Worm (Caenorhabditis elegans) whole organism, L4 larva: Measurements from ENCODE around the gene clec-181.

Source experiments
- F10B5.3 ChIP-seq: sonication (generic microtip); optimal IDR thresholded peaks from 2 replicates; lab custom pipeline; 2016; ENCODE audit warnings: mild to moderate bottlenecking, missing genetic modification characterization, missing compliant biosample characterization
- F44E2.7 ChIP-seq: fragments of 200-800 bp; sonication (Bioruptor generic); IDR thresholded peaks from 2 replicates; pipeline ENCODE4 v2.1.2; 2022; ENCODE audit warnings: missing genetic modification characterization, missing compliant biosample characterization
- R02D3.7 ChIP-seq: fragments of 150-350 bp; sonication (generic microtip); optimal IDR thresholded peaks from 3 replicates; lab custom pipeline; 2014; ENCODE audit warnings: missing biosample characterization, missing genetic modification characterization
- ZK337.2 ChIP-seq: fragments of 200-800 bp; sonication (Bioruptor generic); IDR thresholded peaks from 2 replicates; pipeline ENCODE4 v1.3.6; 2022; ENCODE audit warnings: missing genetic modification reagents, missing genetic modification characterization, missing compliant biosample characterization
- aha-1 ChIP-seq: fragments of 150-350 bp; peaks from one replicate; lab custom pipeline; 2014; ENCODE audit warnings: missing biosample characterization, missing genetic modification characterization
- arid-1 ChIP-seq: fragments of 200-800 bp; sonication (Bioruptor generic); conservative IDR thresholded peaks from 2 replicates; pipeline ENCODE4 v1.3.6; 2022; ENCODE audit warnings: missing genetic modification reagents, missing genetic modification characterization, missing compliant biosample characterization
- attf-4 ChIP-seq: sonication (generic microtip); optimal IDR thresholded peaks from 3 replicates; lab custom pipeline; 2017; ENCODE audit warnings: missing biosample characterization, missing genetic modification characterization
- ceh-28 ChIP-seq: fragments of 150-350 bp; optimal IDR thresholded peaks from 2 replicates; lab custom pipeline; 2014; ENCODE audit warnings: missing biosample characterization, missing genetic modification reagents, missing genetic modification characterization
- ceh-44 ChIP-seq: fragments of 200-800 bp; sonication (Bioruptor generic); IDR thresholded peaks from 2 replicates; pipeline ENCODE4 v1.3.6; 2022; ENCODE audit warnings: missing genetic modification reagents, missing genetic modification characterization, missing compliant biosample characterization
- ctbp-1 ChIP-seq: fragments of 200-800 bp; sonication (Bioruptor generic); IDR thresholded peaks from 2 replicates; pipeline ENCODE4 v1.3.6; 2022; ENCODE audit warnings: missing genetic modification reagents, missing genetic modification characterization, missing compliant biosample characterization
- daf-16 ChIP-seq, 3 experiments: sonication (generic microtip); optimal IDR thresholded peaks; 2 replicates each; lab custom pipeline; 2016 to 2017; ENCODE audit warnings: missing genetic modification characterization in 3 of 3, missing genetic modification reagents in 3 of 3, mild to moderate bottlenecking in 2 of 3, missing compliant biosample characterization in 2 of 3, missing biosample characterization in 1 of 3, moderate library complexity in 1 of 3
- daf-19 ChIP-seq: fragments of 200-800 bp; sonication (Bioruptor generic); conservative IDR thresholded peaks from 2 replicates; pipeline ENCODE4 v1.3.6; 2022; ENCODE audit warnings: missing genetic modification characterization, missing compliant biosample characterization
- daf-8 ChIP-seq: fragments of 200-800 bp; sonication (Bioruptor generic); IDR thresholded peaks from 2 replicates; pipeline ENCODE4 v1.3.6; 2022; ENCODE audit warnings: missing genetic modification characterization, missing compliant biosample characterization
- dmd-9 ChIP-seq: fragments of 200-800 bp; sonication (Bioruptor generic); IDR thresholded peaks from 2 replicates; pipeline ENCODE4 v1.3.6; 2022; ENCODE audit warnings: missing genetic modification reagents, missing genetic modification characterization, missing compliant biosample characterization
- dpl-1 ChIP-seq: fragments of 150-350 bp; optimal IDR thresholded peaks from 2 replicates; lab custom pipeline; 2014; ENCODE audit warnings: missing biosample characterization, missing genetic modification reagents, missing genetic modification characterization
- fkh-10 ChIP-seq: fragments of 150-350 bp; optimal IDR thresholded peaks from 2 replicates; lab custom pipeline; 2014; ENCODE audit warnings: missing biosample characterization, missing genetic modification reagents, missing genetic modification characterization
- hlh-11 ChIP-seq: fragments of 200-800 bp; sonication (Bioruptor generic); optimal IDR thresholded peaks from 2 replicates; lab custom pipeline; 2018; ENCODE audit warnings: mild to moderate bottlenecking, missing genetic modification characterization, missing compliant biosample characterization
- hlh-30 ChIP-seq: sonication (generic microtip); optimal IDR thresholded peaks from 2 replicates; lab custom pipeline; 2017; ENCODE audit warnings: antibody characterized with exemption, mild to moderate bottlenecking, missing genetic modification characterization, missing compliant biosample characterization; ENCODE audit not compliant: insufficient read depth
- hmg-1.1 ChIP-seq: fragments of 200-800 bp; sonication (Bioruptor generic); IDR thresholded peaks from 2 replicates; pipeline ENCODE4 v1.3.6; 2022; ENCODE audit warnings: missing genetic modification reagents, missing genetic modification characterization, missing compliant biosample characterization
- jun-1 ChIP-seq: fragments of 150-350 bp; optimal IDR thresholded peaks from 2 replicates; lab custom pipeline; 2014; ENCODE audit warnings: missing biosample characterization, missing genetic modification reagents, missing genetic modification characterization
- lim-7 ChIP-seq: fragments of 200-800 bp; sonication (Bioruptor generic); IDR thresholded peaks from 2 replicates; pipeline ENCODE4 v1.3.6; 2022; ENCODE audit warnings: missing genetic modification characterization, missing compliant biosample characterization
- lin-1 ChIP-seq: fragments of 200-800 bp; sonication (Bioruptor generic); IDR thresholded peaks from 2 replicates; pipeline ENCODE4 v1.3.6; 2022; ENCODE audit warnings: missing genetic modification reagents, missing genetic modification characterization, missing compliant biosample characterization
- lin-15B ChIP-seq: fragments of 150-350 bp; sonication (generic microtip); optimal IDR thresholded peaks from 3 replicates; lab custom pipeline; 2014; ENCODE audit warnings: missing biosample characterization, missing genetic modification characterization
- lin-39 ChIP-seq: fragments of 150-350 bp; optimal IDR thresholded peaks from 2 replicates; lab custom pipeline; 2014; ENCODE audit warnings: missing biosample characterization, missing genetic modification reagents, missing genetic modification characterization
- lsy-2 ChIP-seq, 2 experiments: fragments of 150-350 bp in 1 of 2; sonication (generic microtip) in 1 of 2; optimal IDR thresholded peaks; 2 replicates each; lab custom pipeline; 2014 to 2017; ENCODE audit warnings: missing biosample characterization in 2 of 2, missing genetic modification characterization in 2 of 2
- mep-1 ChIP-seq: fragments of 150-350 bp; sonication (generic microtip); optimal IDR thresholded peaks from 3 replicates; lab custom pipeline; 2014; ENCODE audit warnings: missing biosample characterization, missing genetic modification characterization
- mes-2 ChIP-seq: sonication (generic microtip); optimal IDR thresholded peaks from 2 replicates; lab custom pipeline; 2016; ENCODE audit warnings: missing genotype, mild to moderate bottlenecking, missing genetic modification characterization, missing compliant biosample characterization; ENCODE audit not compliant: poor library complexity, severe bottlenecking
- nhr-102 ChIP-seq: sonication (generic microtip); optimal IDR thresholded peaks from 2 replicates; lab custom pipeline; 2016; ENCODE audit warnings: mild to moderate bottlenecking, missing genetic modification characterization, moderate library complexity, missing compliant biosample characterization
- nhr-11 ChIP-seq: fragments of 150-350 bp; optimal IDR thresholded peaks from 2 replicates; lab custom pipeline; 2014; ENCODE audit warnings: missing biosample characterization, missing genetic modification characterization
- nhr-237 ChIP-seq: sonication (generic microtip); optimal IDR thresholded peaks from 2 replicates; lab custom pipeline; 2017; ENCODE audit warnings: missing biosample characterization, missing genetic modification characterization
- nhr-25 ChIP-seq: sonication (generic microtip); optimal IDR thresholded peaks from 2 replicates; lab custom pipeline; 2017; ENCODE audit warnings: missing genetic modification characterization, mild to moderate bottlenecking, missing compliant biosample characterization, antibody characterized with exemption, moderate library complexity, borderline replicate concordance; ENCODE audit not compliant: insufficient read depth
- nhr-28 ChIP-seq: fragments of 150-350 bp; optimal IDR thresholded peaks from 2 replicates; lab custom pipeline; 2014; ENCODE audit warnings: missing biosample characterization, missing genetic modification characterization
- nhr-41 ChIP-seq: fragments of 200-800 bp; sonication (Bioruptor generic); IDR thresholded peaks from 2 replicates; pipeline ENCODE4 v1.3.6; 2022; ENCODE audit warnings: missing genetic modification reagents, missing genetic modification characterization, missing compliant biosample characterization
- nhr-48 ChIP-seq: sonication (generic microtip); optimal IDR thresholded peaks from 2 replicates; lab custom pipeline; 2016; ENCODE audit warnings: mild to moderate bottlenecking, missing genetic modification characterization, missing compliant biosample characterization
- nhr-76 ChIP-seq: fragments of 150-350 bp; optimal IDR thresholded peaks from 2 replicates; lab custom pipeline; 2014; ENCODE audit warnings: missing biosample characterization, missing genetic modification characterization
- php-3 ChIP-seq: fragments of 200-800 bp; sonication (Bioruptor generic); IDR thresholded peaks from 2 replicates; pipeline ENCODE4 v1.3.6; 2022; ENCODE audit warnings: missing genetic modification reagents, missing genetic modification characterization, missing compliant biosample characterization
- rbr-2 ChIP-seq: sonication (generic microtip); optimal IDR thresholded peaks from 2 replicates; lab custom pipeline; 2016; ENCODE audit warnings: missing genotype, missing genetic modification characterization, missing compliant biosample characterization
- saeg-2 ChIP-seq: fragments of 200-800 bp; sonication (Bioruptor generic); IDR thresholded peaks from 2 replicates; pipeline ENCODE4 v1.3.6; 2022; ENCODE audit warnings: missing genetic modification reagents, missing genetic modification characterization, missing compliant biosample characterization
- set-16 ChIP-seq: fragments of 200-800 bp; sonication (Bioruptor generic); IDR thresholded peaks from 2 replicates; pipeline ENCODE4 v1.3.6; 2022; ENCODE audit warnings: missing genetic modification reagents, missing genetic modification characterization, missing compliant biosample characterization
- skn-1 ChIP-seq: fragments of 150-350 bp; optimal IDR thresholded peaks from 2 replicates; lab custom pipeline; 2014; ENCODE audit warnings: missing biosample characterization, missing genetic modification characterization
- unc-62 ChIP-seq, 3 experiments: fragments of 150-350 bp in 1 of 3; sonication (generic microtip); optimal IDR thresholded peaks in 2 of 3; peaks in 1 of 3; 1 replicate in 1 of 3; 2 replicates in 2 of 3; lab custom pipeline; 2014 to 2017; ENCODE audit warnings: missing biosample characterization in 3 of 3, missing genetic modification characterization in 3 of 3, missing genetic modification reagents in 3 of 3, missing genotype in 1 of 3

The clec-181 gene

ce11 chrIV:8627328-8627727, 31.5 kb downstream of the clec-181 start, which contains the start of gene F42A9.11 (continued):
- TF ChIP-seq hlh-30 (tag; lab: Kevin White, UChicago) (peak; percentile 53), nhr-76 (tag; lab: Kevin White, UChicago) (no peak), nhr-28 (peak; percentile 66), lin-1 (GFP tag; lab: Robert Waterston, UW) (no peak), lsy-2 (tag; optimal IDR thresholded peaks at IDR 0.05; lab: Kevin White, UChicago) (peak in 1 of 2 experiments; percentile 44), nhr-25 (tag; lab: Kevin White, UChicago) (peak; percentile 28), hlh-11 (tag; lab: Kevin White, UChicago) (peak; percentile 66), attf-4 (tag; lab: Kevin White, UChicago) (no peak), unc-62 (GFP tag; optimal IDR thresholded peaks at IDR 0.05 in 1 of 2; lab: Kevin White, UChicago) (peak in 1 of 2 experiments; percentile 79), unc-62 (tag; optimal IDR thresholded peaks at IDR 0.05; lab: Kevin White, UChicago) (no peak), F10B5.3 (tag; lab: Kevin White, UChicago) (no peak), daf-19 (GFP tag; lab: Robert Waterston, UW) (no peak), skn-1 (tag; lab: Kevin White, UChicago) (no peak), saeg-2 (GFP tag; lab: Robert Waterston, UW) (no peak), nhr-41 (GFP tag; lab: Robert Waterston, UW) (no peak), lin-15B (tag; lab: Kevin White, UChicago) (no peak), daf-16 (GFP tag; optimal IDR thresholded peaks at IDR 0.05; lab: Kevin White, UChicago) (no peak), daf-16 (tag; optimal IDR thresholded peaks at IDR 0.05; lab: Kevin White, UChicago) (peak; percentile 48), dpl-1 (peak; percentile 9), ceh-28 (tag; lab: Kevin White, UChicago) (no peak), mes-2 (peak; percentile 53), aha-1 (tag; lab: Kevin White, UChicago) (peak; percentile 89), ceh-44 (GFP tag; lab: Robert Waterston, UW) (no peak), daf-8 (GFP tag; lab: Robert Waterston, UW) (no peak), dmd-9 (GFP tag; lab: Robert Waterston, UW) (no peak)
- TF ChIP-seq, all 104 proteins: peak for 21

- no peak for TF ChIP-seq nhr-48
- no peak for TF ChIP-seq jun-1 (tag; lab: Kevin White, UChicago)
- TF ChIP-seq arid-1 = no peak
- TF ChIP-seq php-3 (GFP tag; lab: Robert Waterston, UW) = no peak
- no peak for TF ChIP-seq nhr-102 (tag; lab: Kevin White, UChicago)
Observed at ce11 chrIV:8628262-8628661, 32.4 kb downstream of the clec-181 start.

ce11 chrIV:8629609-8630052, 33.8 kb downstream of the clec-181 start:
- TF ChIP-seq hlh-11 (tag; lab: Kevin White, UChicago) = peak; percentile 51
- TF ChIP-seq nhr-28 = no peak
- peak; percentile 68 for TF ChIP-seq hmg-1.1 (GFP tag; lab: Robert Waterston, UW)
- peak; percentile 50 for TF ChIP-seq rbr-2 (tag; lab: Kevin White, UChicago)
- TF ChIP-seq R02D3.7 (tag; lab: Kevin White, UChicago) = no peak
- peak; percentile 33 for TF ChIP-seq hlh-30 (tag; lab: Kevin White, UChicago)
- no peak for TF ChIP-seq nhr-237 (tag; lab: Kevin White, UChicago)
- peak; percentile 55; the same call in 1 of the 2 replicates for TF ChIP-seq ctbp-1 (GFP tag; lab: Robert Waterston, UW)
- TF ChIP-seq lim-7 (GFP tag; lab: Robert Waterston, UW) = no peak
- TF ChIP-seq set-16 (GFP tag; lab: Robert Waterston, UW) = peak; percentile 37; the same call in 1 of the 2 replicates
- peak; percentile 7 for TF ChIP-seq fkh-10 (GFP tag; lab: Kevin White, UChicago)
- peak; percentile 57 for TF ChIP-seq mep-1 (tag; lab: Kevin White, UChicago)
- TF ChIP-seq F44E2.7 (GFP tag; lab: Robert Waterston, UW) = no peak
- peak in 1 of 2 experiments; percentile 96 for TF ChIP-seq unc-62 (GFP tag; optimal IDR thresholded peaks at IDR 0.05 in 1 of 2; lab: Kevin White, UChicago)
- TF ChIP-seq unc-62 (tag; optimal IDR thresholded peaks at IDR 0.05; lab: Kevin White, UChicago) = no peak
- no peak for TF ChIP-seq attf-4 (tag; lab: Kevin White, UChicago)
- TF ChIP-seq lsy-2 (tag; optimal IDR thresholded peaks at IDR 0.05; lab: Kevin White, UChicago) = peak; percentile 29 to 50
- peak; percentile 37 for TF ChIP-seq nhr-11
- peak; percentile 95 for TF ChIP-seq aha-1 (tag; lab: Kevin White, UChicago)
- no peak for TF ChIP-seq lin-39
- TF ChIP-seq ZK337.2 (GFP tag; lab: Robert Waterston, UW) = no peak
- peak; percentile 14 for TF ChIP-seq mes-2
